Worm (Caenorhabditis elegans): Measurements from ENCODE around the gene K07H8.12.

K07H8.12 gene

DNA sequence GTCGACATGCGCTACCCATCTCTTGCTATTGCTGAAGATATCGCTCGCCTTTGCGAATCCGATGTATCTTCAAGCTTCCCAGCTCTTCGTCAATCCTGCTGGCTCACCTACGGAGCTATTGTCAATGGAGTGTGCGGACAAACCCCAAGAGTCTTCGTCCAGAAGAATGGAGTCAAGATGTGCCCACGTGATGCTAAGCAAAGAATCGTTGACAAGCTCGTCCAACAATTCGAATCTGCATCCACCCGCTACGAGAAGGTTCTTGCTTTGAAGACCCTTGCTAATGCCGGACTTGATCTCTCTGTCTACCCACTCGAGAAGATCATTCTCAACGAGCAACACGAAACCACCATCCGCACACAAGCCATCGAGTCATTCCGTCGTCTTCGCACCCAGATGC lies 13.8 kb downstream of the K07H8.12 start (continued):
- peak; percentile 65 for TF ChIP-seq repo-1 (tag; optimal IDR thresholded peaks at IDR 0.05)
- TF ChIP-seq sdz-38 (tag; optimal IDR thresholded peaks at IDR 0.05) = no peak
- TF ChIP-seq lir-1 (GFP tag; conservative IDR thresholded peaks at IDR 0.05) = no peak
- TF ChIP-seq madf-10 (tag; optimal IDR thresholded peaks at IDR 0.05) = no peak

- TF ChIP-seq lin-40 (tag; optimal IDR thresholded peaks at IDR 0.05) (peak; percentile 15), dpff-1 (tag; optimal IDR thresholded peaks at IDR 0.05) (peak; percentile 45), mes-4 (tag; optimal IDR thresholded peaks at IDR 0.05) (no peak), zfh-2 (GFP tag; conservative IDR thresholded peaks at IDR 0.05) (no peak; the same call in 1 of the 2 replicates), him-1 (tag; optimal IDR thresholded peaks at IDR 0.05) (no peak), nfya-1 (tag; optimal IDR thresholded peaks at IDR 0.05; ENCODE audit: borderline replicate concordance, insufficient read depth) (no peak), ekl-4 (GFP tag; IDR thresholded peaks at IDR 0.05) (no peak; the same call in 1 of the 2 replicates), F33H1.4 (GFP tag; IDR thresholded peaks at IDR 0.05) (no peak), cebp-1 (GFP tag; IDR thresholded peaks at IDR 0.05) (no peak), cebp-1 (tag; optimal IDR thresholded peaks at IDR 0.05) (no peak), F52B5.7 (tag; optimal IDR thresholded peaks at IDR 0.05) (peak; percentile 63), F55B11.4 (tag; optimal IDR thresholded peaks at IDR 0.05; ENCODE audit: borderline replicate concordance, insufficient read depth) (no peak), bed-2 (GFP tag; IDR thresholded peaks at IDR 0.05) (no peak), snpc-1.1 (tag; optimal IDR thresholded peaks at IDR 0.05; ENCODE audit: insufficient read depth) (no peak), B0336.3 (GFP tag; IDR thresholded peaks at IDR 0.05) (peak; percentile 63), ccch-3 (GFP tag; optimal IDR thresholded peaks at IDR 0.05) (no peak), xnd-1 (tag; optimal IDR thresholded peaks at IDR 0.05) (no peak), somi-1 (GFP tag; optimal IDR thresholded peaks at IDR 0.05) (no peak), D2030.7 (GFP tag; IDR thresholded peaks at IDR 0.05) (no peak), K12H6.12 (tag; optimal IDR thresholded peaks at IDR 0.05) (no peak), akir-1 (GFP tag; optimal IDR thresholded peaks at IDR 0.05) (no peak), die-1 (tag; optimal IDR thresholded peaks at IDR 0.05) (no peak), madf-6 (GFP tag; IDR thresholded peaks at IDR 0.05) (no peak), ztf-6 (GFP tag; IDR thresholded peaks at IDR 0.05) (no peak), nfya-2 (GFP tag; IDR thresholded peaks at IDR 0.05) (no peak), ztf-28 (GFP tag; IDR thresholded peaks at IDR 0.05) (no peak), mel-28 (tag; optimal IDR thresholded peaks at IDR 0.05; ENCODE audit: borderline replicate concordance) (no peak), F39B2.1 (GFP tag; IDR thresholded peaks at IDR 0.05) (no peak), F23B12.7 (tag; optimal IDR thresholded peaks at IDR 0.05; ENCODE audit: insufficient read depth) (no peak), atf-7 (tag; optimal IDR thresholded peaks at IDR 0.05) (peak; percentile 20), lag-1 (GFP tag; IDR thresholded peaks at IDR 0.05) (no peak), egrh-3 (GFP tag; IDR thresholded peaks at IDR 0.05) (no peak), ceh-100 (GFP tag; IDR thresholded peaks at IDR 0.05) (no peak), tbp1 (GFP tag; optimal IDR thresholded peaks at IDR 0.05) (peak; percentile 24), egl-44 (GFP tag; IDR thresholded peaks at IDR 0.05) (no peak), hlh-26 (GFP tag; conservative IDR thresholded peaks at IDR 0.05) (no peak), lin-35 (GFP tag; optimal IDR thresholded peaks at IDR 0.05) (no peak), aptf-3 (GFP tag; IDR thresholded peaks at IDR 0.05) (no peak), sea-2 (GFP tag; IDR thresholded peaks at IDR 0.05) (0 out of 2 replicates have a peak, but pooled peaks have one; percentile 12), rpc-1 (optimal IDR thresholded peaks at IDR 0.05) (no peak), rpc-1 (tag; optimal IDR thresholded peaks at IDR 0.05) (no peak), let-526 (GFP tag; IDR thresholded peaks at IDR 0.05) (0 out of 2 replicates have a peak, but pooled peaks have one; percentile 44), zim-3 (tag; optimal IDR thresholded peaks at IDR 0.05) (no peak)
Measured at ce11 chrIV:8260848-8261638, 15.5 kb downstream of the K07H8.12 start, which contains the start of gene vit-6. vit-6 (plus strand) TSS chrIV:8261157.
